Worm (Caenorhabditis elegans): Measurements from ENCODE around the gene del-9.

ce11 chrX:3605727-3606126 is 11.4 kb downstream of the del-9 start, which contains the start of gene C18B2.4:
- TF ChIP-seq ama-1 (optimal IDR thresholded peaks at IDR 0.05) (no peak), tbx-37 (GFP tag; conservative IDR thresholded peaks at IDR 0.05) (0 out of 2 replicates have a peak, but pooled peaks have one; percentile 14)

Data from whole organism, early embryonic.